Fruit fly (Drosophila melanogaster) whole organism, embryonic: ENCODE results near the gene SelT.
A peak's percentile ranks its signal among the peaks of the same experiment; 100 is the strongest.

ENCODE experiments used
- CG11456 ChIP-seq: fragments of 200-800 bp; sonication (Bioruptor generic); IDR thresholded peaks from 3 replicates; pipeline ENCODE4 v1.3.6; 2022; ENCODE audit warnings: missing biosample characterization, missing genetic modification characterization
- CG13287 ChIP-seq: fragments of 200-800 bp; sonication (Bioruptor generic); IDR thresholded peaks from 2 replicates; pipeline ENCODE4 v1.3.6; 2022; ENCODE audit warnings: missing biosample characterization, missing genetic modification characterization; ENCODE audit not compliant: partially characterized antibody
- CG13624 ChIP-seq: fragments of 200-800 bp; sonication (Bioruptor generic); optimal IDR thresholded peaks from 2 replicates; lab custom pipeline; 2016; ENCODE audit warnings: missing biosample characterization, missing genetic modification characterization
- CG14014 ChIP-seq: fragments of 200-800 bp; sonication (Bioruptor generic); IDR thresholded peaks from 2 replicates; pipeline ENCODE4 v1.3.6; 2022; ENCODE audit warnings: missing biosample characterization, missing genetic modification characterization
- CG2202 ChIP-seq: fragments of 200-800 bp; sonication (Bioruptor generic); optimal IDR thresholded peaks from 2 replicates; lab custom pipeline; 2018; ENCODE audit warnings: missing biosample characterization, mild to moderate bottlenecking, missing genetic modification characterization
- CG34422 ChIP-seq: fragments of 200-800 bp; sonication (Bioruptor generic); IDR thresholded peaks from 3 replicates; pipeline ENCODE4 v1.3.6; 2022; ENCODE audit warnings: missing biosample characterization, missing genetic modification characterization
- CG3847 ChIP-seq: fragments of 200-800 bp; sonication (Bioruptor generic); IDR thresholded peaks from 2 replicates; pipeline ENCODE4 v1.3.6; 2022; ENCODE audit warnings: missing biosample characterization, missing genetic modification characterization
- CG4617 ChIP-seq: fragments of 200-800 bp; sonication (Bioruptor generic); optimal IDR thresholded peaks from 3 replicates; lab custom pipeline; 2016; ENCODE audit warnings: missing biosample characterization, missing genetic modification characterization, borderline replicate concordance
- CG4854 ChIP-seq: fragments of 200-800 bp; sonication (Bioruptor generic); optimal IDR thresholded peaks from 2 replicates; lab custom pipeline; 2016; ENCODE audit warnings: missing biosample characterization, missing genetic modification characterization, inconsistent platforms
- CG7987 ChIP-seq: fragments of 200-800 bp; sonication (Bioruptor generic); optimal IDR thresholded peaks from 2 replicates; lab custom pipeline; 2018; ENCODE audit warnings: missing biosample characterization, mild to moderate bottlenecking, missing genetic modification characterization, moderate library complexity
- CG8924 ChIP-seq: fragments of 200-800 bp; optimal IDR thresholded peaks from 3 replicates; lab custom pipeline; 2019; ENCODE audit warnings: missing biosample characterization, mild to moderate bottlenecking, missing genetic modification characterization, moderate library complexity
- CG9932 ChIP-seq: fragments of 200-800 bp; sonication (Bioruptor generic); IDR thresholded peaks from 2 replicates; pipeline ENCODE4 v1.3.6; 2022; ENCODE audit warnings: missing biosample characterization, missing genetic modification characterization
- Camta ChIP-seq: fragments of 200-800 bp; sonication (Bioruptor generic); optimal IDR thresholded peaks from 2 replicates; lab custom pipeline; 2016; ENCODE audit warnings: missing biosample characterization, missing genetic modification characterization
- Dp ChIP-seq: fragments of 200-800 bp; sonication (Bioruptor generic); optimal IDR thresholded peaks from 2 replicates; lab custom pipeline; 2018; ENCODE audit warnings: missing biosample characterization, mild to moderate bottlenecking, missing genetic modification characterization, moderate library complexity
- E2f2 ChIP-seq: fragments of 200-800 bp; sonication (Bioruptor generic); IDR thresholded peaks from 2 replicates; pipeline ENCODE4 v1.3.6; 2022; ENCODE audit warnings: missing biosample characterization, missing genetic modification characterization
- Fer2 ChIP-seq: fragments of 200-800 bp; sonication (Bioruptor generic); optimal IDR thresholded peaks from 2 replicates; lab custom pipeline; 2018; ENCODE audit warnings: missing biosample characterization, mild to moderate bottlenecking, missing genetic modification characterization, moderate library complexity
- HmgZ ChIP-seq: fragments of 200-800 bp; sonication (Bioruptor generic); optimal IDR thresholded peaks from 2 replicates; lab custom pipeline; 2018; ENCODE audit warnings: missing biosample characterization, mild to moderate bottlenecking, missing genetic modification characterization
- Hr3 ChIP-seq: fragments of 200-800 bp; sonication (Bioruptor generic); optimal IDR thresholded peaks from 3 replicates; lab custom pipeline; 2016; ENCODE audit warnings: missing biosample characterization, missing genetic modification characterization
- MBD-R2 ChIP-seq: fragments of 200-800 bp; sonication (Bioruptor generic); IDR thresholded peaks from 2 replicates; pipeline ENCODE4 v1.3.6; 2022; ENCODE audit warnings: missing biosample characterization, missing genetic modification characterization
- MESR4 ChIP-seq: fragments of 200-800 bp; sonication (Bioruptor generic); optimal IDR thresholded peaks from 2 replicates; lab custom pipeline; 2018; ENCODE audit warnings: missing biosample characterization, mild to moderate bottlenecking, missing genetic modification characterization, moderate library complexity
- Med ChIP-seq: fragments of 200-800 bp; sonication (Bioruptor generic); peaks from one replicate; lab custom pipeline; 2016; ENCODE audit warnings: missing biosample characterization, missing genetic modification characterization, mild to moderate bottlenecking, inconsistent platforms, moderate library complexity
- Myb ChIP-seq: fragments of 200-800 bp; sonication (Bioruptor generic); optimal IDR thresholded peaks from 2 replicates; lab custom pipeline; 2016; ENCODE audit warnings: missing biosample characterization, missing genetic modification characterization
- Neu2 ChIP-seq: fragments of 200-800 bp; sonication (Bioruptor generic); optimal IDR thresholded peaks from 3 replicates; lab custom pipeline; 2016; ENCODE audit warnings: missing biosample characterization, missing genetic modification characterization, borderline replicate concordance
- Ptx1 ChIP-seq: fragments of 200-800 bp; sonication (Bioruptor generic); IDR thresholded peaks from 2 replicates; pipeline ENCODE4 v1.3.6; 2022; ENCODE audit warnings: missing biosample characterization, missing genetic modification characterization
- Rfx ChIP-seq: fragments of 200-800 bp; sonication (Bioruptor generic); IDR thresholded peaks from 2 replicates; pipeline ENCODE4 v1.3.6; 2022; ENCODE audit warnings: missing biosample characterization, missing genetic modification characterization
- Xrp1 ChIP-seq: fragments of 200-800 bp; sonication (Bioruptor generic); IDR thresholded peaks from 2 replicates; pipeline ENCODE4 v1.3.6; 2022; ENCODE audit warnings: missing biosample characterization, missing genetic modification characterization
- YL-1 ChIP-seq: fragments of 200-800 bp; sonication (Bioruptor generic); optimal IDR thresholded peaks from 3 replicates; lab custom pipeline; 2017; ENCODE audit warnings: missing biosample characterization, mild to moderate bottlenecking, missing genetic modification characterization
- bigmax ChIP-seq: fragments of 200-800 bp; sonication (Bioruptor generic); optimal IDR thresholded peaks from 2 replicates; lab custom pipeline; 2018; ENCODE audit warnings: missing biosample characterization, mild to moderate bottlenecking, missing genetic modification characterization
- cad ChIP-seq: fragments of >200 bp; optimal IDR thresholded peaks from 2 replicates; lab custom pipeline; 2017; ENCODE audit warnings: missing biosample characterization, missing genetic modification characterization
- chinmo ChIP-seq: fragments of 200-800 bp; sonication (Bioruptor generic); IDR thresholded peaks from 4 replicates; pipeline ENCODE4 v1.3.6; 2022; ENCODE audit warnings: missing biosample characterization, missing genetic modification characterization; ENCODE audit not compliant: partially characterized antibody
- corto ChIP-seq: fragments of 200-800 bp; sonication (Bioruptor generic); optimal IDR thresholded peaks from 2 replicates; lab custom pipeline; 2016; ENCODE audit warnings: missing biosample characterization, mild to moderate bottlenecking, missing genetic modification characterization, moderate library complexity
- dm ChIP-seq: fragments of 200-800 bp; sonication (Bioruptor generic); optimal IDR thresholded peaks from 3 replicates; lab custom pipeline; 2016; ENCODE audit warnings: missing biosample characterization, missing genetic modification characterization
- ems ChIP-seq: fragments of 200-800 bp; sonication (Bioruptor generic); optimal IDR thresholded peaks from 3 replicates; lab custom pipeline; 2016; ENCODE audit warnings: missing biosample characterization, missing genetic modification characterization
- gfzf ChIP-seq: fragments of 200-800 bp; sonication (Bioruptor generic); optimal IDR thresholded peaks from 2 replicates; lab custom pipeline; 2016; ENCODE audit warnings: missing biosample characterization, mild to moderate bottlenecking, missing genetic modification characterization, moderate library complexity
- hkb ChIP-seq, 2 experiments: fragments of 200-800 bp in 1 of 2; fragments of >200 bp in 1 of 2; sonication (Bioruptor generic) in 1 of 2; IDR thresholded peaks in 1 of 2; optimal IDR thresholded peaks in 1 of 2; 2 replicates each; pipeline versions ENCODE4 v1.3.6 to Lab custom; 2017 to 2022; ENCODE audit warnings: missing biosample characterization in 1 of 2, missing genetic modification characterization in 1 of 2
- inv ChIP-seq: fragments of 200-800 bp; sonication (Bioruptor generic); IDR thresholded peaks from 2 replicates; pipeline ENCODE4 v1.3.6; 2022; ENCODE audit warnings: missing biosample characterization, missing genetic modification characterization; ENCODE audit not compliant: partially characterized antibody
- nerfin-1 ChIP-seq: fragments of 200-800 bp; sonication (Bioruptor generic); optimal IDR thresholded peaks from 3 replicates; lab custom pipeline; 2019; ENCODE audit warnings: missing biosample characterization, mild to moderate bottlenecking, missing genetic modification characterization, moderate library complexity
- pan ChIP-seq, 4 experiments: fragments of >200 bp in 3 of 4; fragments of 200-800 bp in 1 of 4; sonication (Bioruptor generic) in 1 of 4; optimal IDR thresholded peaks in 3 of 4; IDR thresholded peaks in 1 of 4; 2 replicates each; pipeline versions ENCODE4 v1.3.6 to Lab custom; 2017 to 2022; ENCODE audit warnings: missing biosample characterization in 2 of 4, missing genetic modification characterization in 2 of 4, mixed read lengths in 1 of 4
- phol ChIP-seq: fragments of 200-800 bp; sonication (Bioruptor generic); optimal IDR thresholded peaks from 3 replicates; lab custom pipeline; 2018; ENCODE audit warnings: missing biosample characterization, mild to moderate bottlenecking, missing genetic modification characterization, moderate library complexity
- pzg ChIP-seq: fragments of 200-800 bp; sonication (Bioruptor generic); optimal IDR thresholded peaks from 3 replicates; lab custom pipeline; 2018; ENCODE audit warnings: missing biosample characterization, mild to moderate bottlenecking, missing genetic modification characterization, moderate library complexity
- ro ChIP-seq: fragments of 200-800 bp; sonication (Bioruptor generic); IDR thresholded peaks from 2 replicates; pipeline ENCODE4 v1.3.6; 2022; ENCODE audit warnings: missing biosample characterization, missing genetic modification characterization
- row ChIP-seq: fragments of 200-800 bp; sonication (Bioruptor generic); IDR thresholded peaks from 3 replicates; pipeline ENCODE4 v1.3.6; 2022; ENCODE audit warnings: missing biosample characterization, missing genetic modification characterization
- stwl ChIP-seq: fragments of 200-800 bp; sonication (Bioruptor generic); optimal IDR thresholded peaks from 3 replicates; lab custom pipeline; 2018; ENCODE audit warnings: missing biosample characterization, mild to moderate bottlenecking, missing genetic modification characterization, moderate library complexity
- tio ChIP-seq: fragments of 200-800 bp; sonication (Bioruptor generic); optimal IDR thresholded peaks from 2 replicates; lab custom pipeline; 2017; ENCODE audit warnings: missing biosample characterization, missing genetic modification characterization, inconsistent platforms
- tx ChIP-seq: fragments of 200-800 bp; sonication (Bioruptor generic); optimal IDR thresholded peaks from 2 replicates; lab custom pipeline; 2016; ENCODE audit warnings: missing biosample characterization, missing genetic modification characterization
- z ChIP-seq: fragments of 200-800 bp; sonication (Bioruptor generic); IDR thresholded peaks from 3 replicates; pipeline ENCODE4 v1.3.6; 2022; ENCODE audit warnings: missing biosample characterization, missing genetic modification characterization

The SelT gene

DNA sequence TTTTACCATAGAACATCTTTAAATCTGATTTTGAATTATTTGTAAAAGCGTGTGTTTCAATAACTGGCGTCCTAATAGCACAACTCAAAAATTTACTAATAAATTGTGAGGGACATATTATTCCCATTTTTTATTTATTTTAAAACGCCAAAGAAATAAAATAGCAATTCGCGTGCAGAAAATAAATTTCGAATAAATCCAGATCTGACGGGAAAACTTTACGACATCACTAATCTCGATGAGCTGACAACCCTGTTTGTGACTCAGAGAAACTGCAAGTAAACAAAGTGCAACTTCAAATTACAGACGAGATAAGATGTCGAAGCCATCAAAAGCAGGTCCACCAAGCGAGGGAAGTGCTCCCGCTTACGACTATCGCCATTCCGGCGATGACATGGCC is 45.3 kb upstream of the SelT start, which contains the start of gene CG34125 (continued):
- TF ChIP-seq Neu2 = no peak
- peak; percentile 13 for TF ChIP-seq HmgZ (tag; lab: Kevin White, UChicago)
- peak; percentile 68; the same call in 1 of the 4 replicates for TF ChIP-seq chinmo (GFP tag; lab: Robert Waterston, UW)
- 0 out of 3 replicates have a peak, but pooled peaks have one; percentile 8 for TF ChIP-seq CG34422 (GFP tag; lab: Robert Waterston, UW)
- peak; percentile 26; the same call in 1 of the 2 replicates for TF ChIP-seq CG3847 (GFP tag; lab: Robert Waterston, UW)
- TF ChIP-seq CG14014 (GFP tag; lab: Robert Waterston, UW) = 0 out of 2 replicates have a peak, but pooled peaks have one; percentile 11
- peak; percentile 10 for TF ChIP-seq ems (GFP tag; lab: Kevin White, UChicago)
- peak; percentile 16 for TF ChIP-seq Camta (GFP tag; lab: Kevin White, UChicago)
- peak; percentile 44; the same call in 1 of the 2 replicates for TF ChIP-seq CG9932 (GFP tag; lab: Robert Waterston, UW)
- TF ChIP-seq tx (GFP tag; lab: Kevin White, UChicago) = no peak
- TF ChIP-seq MESR4 (GFP tag; lab: Kevin White, UChicago) = peak; percentile 13
- no peak for TF ChIP-seq CG2202 (tag; lab: Kevin White, UChicago)
- TF ChIP-seq E2f2 (GFP tag; lab: Robert Waterston, UW) = 0 out of 2 replicates have a peak, but pooled peaks have one; percentile 22
- peak; percentile 82 for TF ChIP-seq MBD-R2 (GFP tag; lab: Robert Waterston, UW)
- no peak for TF ChIP-seq pan (optimal IDR thresholded peaks at IDR 0.05; lab: Kevin White, UChicago)
- TF ChIP-seq pan (GFP tag; optimal IDR thresholded peaks at IDR 0.05 in 1 of 2, IDR thresholded peaks at IDR 0.05 in 1 of 2) = peak in 1 of 2 experiments; percentile 32
- no peak for TF ChIP-seq nerfin-1 (tag; lab: Kevin White, UChicago)
- TF ChIP-seq Xrp1 = peak; percentile 34; the same call in 1 of the 2 replicates
- no peak for TF ChIP-seq cad (GFP tag; lab: Kevin White, UChicago)
- no peak for TF ChIP-seq Ptx1
- TF ChIP-seq hkb (optimal IDR thresholded peaks at IDR 0.05; lab: Kevin White, UChicago) = no peak
- TF ChIP-seq hkb (GFP tag; IDR thresholded peaks at IDR 0.05; lab: Robert Waterston, UW) = no peak
- peak; percentile 5 for TF ChIP-seq CG13624
- TF ChIP-seq inv (GFP tag; lab: Robert Waterston, UW) = no peak
- TF ChIP-seq tio (GFP tag; lab: Kevin White, UChicago) = no peak
- peak; percentile 86 for TF ChIP-seq row (GFP tag; lab: Robert Waterston, UW)
- no peak for TF ChIP-seq Fer2 (tag; lab: Kevin White, UChicago)
- TF ChIP-seq pzg (GFP tag; lab: Kevin White, UChicago) = peak; percentile 33
- 0 out of 3 replicates have a peak, but pooled peaks have one; percentile 47 for TF ChIP-seq CG11456 (GFP tag; lab: Robert Waterston, UW)

DNA sequence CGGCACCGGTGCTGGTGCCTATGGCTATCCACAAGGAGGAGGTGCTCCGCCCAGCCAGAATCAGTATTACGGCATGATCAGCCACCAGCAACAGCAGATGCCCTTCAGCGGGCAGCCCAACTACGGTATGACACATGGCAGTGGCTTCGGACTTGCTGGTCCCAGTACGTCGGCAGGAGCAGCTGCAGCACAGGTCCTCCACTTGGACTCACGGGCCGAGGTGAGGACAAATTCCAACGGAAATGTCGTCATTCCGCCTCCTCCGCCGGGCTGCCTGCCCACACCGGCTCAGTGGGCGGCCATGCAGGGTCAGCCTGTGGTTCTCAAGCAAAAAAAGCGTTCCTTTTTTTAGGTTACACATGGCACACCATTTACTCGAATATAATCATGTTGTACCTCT is 44.8 kb upstream of the SelT start:
- TF ChIP-seq z (GFP tag; lab: Robert Waterston, UW) (0 out of 3 replicates have a peak, but pooled peaks have one; percentile 57), Rfx (no peak), Med (GFP tag; lab: Kevin White, UChicago) (peak; percentile 68)

DNA sequence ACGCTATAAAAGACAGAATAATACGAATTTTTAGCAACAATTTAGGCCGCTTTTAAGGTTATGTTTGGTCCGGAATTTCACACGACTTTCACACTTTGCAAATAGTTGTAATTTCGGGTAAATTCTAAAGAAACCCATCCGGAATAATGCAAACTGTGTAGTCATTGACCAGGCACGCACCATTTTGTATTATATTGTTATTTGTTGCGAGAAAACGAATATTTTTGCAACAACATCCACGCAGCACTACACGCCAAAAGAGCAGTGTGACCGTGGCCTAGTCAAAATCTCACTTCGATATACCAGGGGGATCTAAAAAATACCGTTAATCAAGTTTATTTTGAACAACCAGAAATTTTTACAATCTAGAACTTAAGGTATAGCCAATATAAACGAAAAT is 43.2 kb upstream of the SelT start, which contains the start of gene eIF3i:
Gene eIF3i (minus strand): TSS at position 265 of the 400 bp plus-strand sequence.
- peak; percentile 42; the same call in 1 of the 2 replicates for TF ChIP-seq MBD-R2 (GFP tag; lab: Robert Waterston, UW)
- peak; percentile 55 for TF ChIP-seq pzg (GFP tag; lab: Kevin White, UChicago)
- TF ChIP-seq dm (GFP tag; lab: Kevin White, UChicago) = peak; percentile 61
- peak; percentile 18 for TF ChIP-seq Dp (GFP tag; lab: Kevin White, UChicago)
- peak; percentile 6 for TF ChIP-seq CG8924 (tag; lab: Kevin White, UChicago)
- TF ChIP-seq CG34422 (GFP tag; lab: Robert Waterston, UW) = peak; percentile 49; the same call in 1 of the 3 replicates
- peak; percentile 97 for TF ChIP-seq bigmax (GFP tag; lab: Kevin White, UChicago)
- no peak for TF ChIP-seq ro
- no peak for TF ChIP-seq corto (GFP tag; lab: Kevin White, UChicago)
- no peak for TF ChIP-seq CG4854 (GFP tag; lab: Kevin White, UChicago)
- TF ChIP-seq Med (GFP tag; lab: Kevin White, UChicago) = peak; percentile 65
- TF ChIP-seq CG13287 (GFP tag; lab: Robert Waterston, UW) = peak; percentile 20; the same call in 1 of the 2 replicates
- TF ChIP-seq phol (tag; lab: Kevin White, UChicago) = peak; percentile 1
- peak; percentile 54 for TF ChIP-seq CG4617 (GFP tag; lab: Kevin White, UChicago)
- TF ChIP-seq YL-1 (GFP tag; lab: Kevin White, UChicago) = peak; percentile 51
- no peak for TF ChIP-seq CG7987
- TF ChIP-seq stwl (tag; lab: Kevin White, UChicago) = peak; percentile 11
- peak; percentile 13 for TF ChIP-seq Myb (GFP tag; lab: Kevin White, UChicago)
- TF ChIP-seq Hr3 (GFP tag; lab: Kevin White, UChicago) = no peak
- TF ChIP-seq gfzf (GFP tag; lab: Kevin White, UChicago) = peak; percentile 77
